Fruit fly (Drosophila melanogaster) whole organism, embryonic: ENCODE data around the gene CG15412.

Source experiments
- Atf-2 ChIP-seq: fragments of 200-800 bp; sonication (Bioruptor generic); optimal IDR thresholded peaks from 2 replicates; lab custom pipeline; 2016; ENCODE audit warnings: missing biosample characterization, missing genetic modification characterization
- B-H2 ChIP-seq: fragments of 200-800 bp; sonication (Bioruptor generic); optimal IDR thresholded peaks from 2 replicates; lab custom pipeline; 2018; ENCODE audit warnings: missing biosample characterization, mild to moderate bottlenecking, missing genetic modification characterization
- Blimp-1 ChIP-seq: fragments of 200-800 bp; sonication (Bioruptor generic); optimal IDR thresholded peaks from 3 replicates; lab custom pipeline; 2018; ENCODE audit warnings: missing biosample characterization, missing genetic modification characterization, mild to moderate bottlenecking, moderate library complexity, missing genetic modification reagents
- CG10147 ChIP-seq: fragments of 200-800 bp; sonication (Bioruptor generic); optimal IDR thresholded peaks from 2 replicates; lab custom pipeline; 2019; ENCODE audit warnings: missing biosample characterization, mild to moderate bottlenecking, missing genetic modification characterization, moderate library complexity
- CG11723 ChIP-seq: fragments of 200-800 bp; sonication (Bioruptor generic); optimal IDR thresholded peaks from 2 replicates; lab custom pipeline; 2017; ENCODE audit warnings: missing biosample characterization, mild to moderate bottlenecking, missing genetic modification characterization
- CG12155 ChIP-seq: fragments of 200-800 bp; sonication (Bioruptor generic); optimal IDR thresholded peaks from 3 replicates; lab custom pipeline; 2016; ENCODE audit warnings: missing biosample characterization, missing genetic modification characterization
- CG12391 ChIP-seq: fragments of 200-800 bp; sonication (Bioruptor generic); optimal IDR thresholded peaks from 3 replicates; lab custom pipeline; 2018; ENCODE audit warnings: missing biosample characterization, mild to moderate bottlenecking, missing genetic modification characterization, moderate library complexity
- CG14667 ChIP-seq: fragments of 200-800 bp; sonication (Bioruptor generic); IDR thresholded peaks from 2 replicates; pipeline ENCODE4 v1.3.6; 2022; ENCODE audit warnings: missing biosample characterization, missing genetic modification characterization
- CG17186 ChIP-seq: fragments of 200-800 bp; sonication (Bioruptor generic); optimal IDR thresholded peaks from 3 replicates; lab custom pipeline; 2017; ENCODE audit warnings: missing biosample characterization, missing genetic modification reagents, missing genetic modification characterization
- CG17568 ChIP-seq: fragments of 200-800 bp; sonication (Bioruptor generic); optimal IDR thresholded peaks from 2 replicates; lab custom pipeline; 2018; ENCODE audit warnings: missing biosample characterization, mild to moderate bottlenecking, missing genetic modification characterization, moderate library complexity
- CG18476 ChIP-seq: fragments of 200-800 bp; sonication (Bioruptor generic); optimal IDR thresholded peaks from 2 replicates; lab custom pipeline; 2016; ENCODE audit warnings: missing biosample characterization, mild to moderate bottlenecking, missing genetic modification characterization
- CG2116 ChIP-seq: fragments of 200-800 bp; sonication (Bioruptor generic); optimal IDR thresholded peaks from 3 replicates; lab custom pipeline; 2018; ENCODE audit warnings: missing biosample characterization, mild to moderate bottlenecking, missing genetic modification characterization
- CG2129 ChIP-seq: fragments of 200-800 bp; sonication (Bioruptor generic); IDR thresholded peaks from 2 replicates; pipeline ENCODE4 v1.3.6; 2022; ENCODE audit warnings: missing biosample characterization, missing genetic modification characterization; ENCODE audit not compliant: partially characterized antibody
- CG30403 ChIP-seq: fragments of 200-800 bp; sonication (Bioruptor generic); optimal IDR thresholded peaks from 3 replicates; lab custom pipeline; 2016; ENCODE audit warnings: missing biosample characterization, missing genetic modification characterization
- CG31224 ChIP-seq: fragments of 200-800 bp; sonication (Bioruptor generic); IDR thresholded peaks from 2 replicates; pipeline ENCODE4 v1.3.6; 2022; ENCODE audit warnings: missing biosample characterization, missing genetic modification characterization
- CG33213 ChIP-seq: fragments of 200-800 bp; sonication (Bioruptor generic); optimal IDR thresholded peaks from 3 replicates; lab custom pipeline; 2016; ENCODE audit warnings: missing biosample characterization, missing genetic modification characterization
- CG3847 ChIP-seq: fragments of 200-800 bp; sonication (Bioruptor generic); IDR thresholded peaks from 2 replicates; pipeline ENCODE4 v1.3.6; 2022; ENCODE audit warnings: missing biosample characterization, missing genetic modification characterization
- CG4328 ChIP-seq: fragments of 200-800 bp; sonication (Bioruptor generic); optimal IDR thresholded peaks from 3 replicates; lab custom pipeline; 2017; ENCODE audit warnings: missing biosample characterization, missing genetic modification reagents, missing genetic modification characterization
- CG43689 ChIP-seq: fragments of 200-800 bp; sonication (Bioruptor generic); IDR thresholded peaks from 2 replicates; pipeline ENCODE4 v1.3.6; 2022; ENCODE audit warnings: missing biosample characterization, missing genetic modification characterization
- CG6765 ChIP-seq: fragments of 200-800 bp; sonication (Bioruptor generic); optimal IDR thresholded peaks from 3 replicates; lab custom pipeline; 2017; ENCODE audit warnings: missing biosample characterization, mild to moderate bottlenecking, missing genetic modification characterization
- CG7745 ChIP-seq: fragments of 200-800 bp; sonication (Bioruptor generic); optimal IDR thresholded peaks from 2 replicates; lab custom pipeline; 2018; ENCODE audit warnings: missing biosample characterization, mild to moderate bottlenecking, missing genetic modification characterization, moderate library complexity
- CG7786 ChIP-seq: fragments of 200-800 bp; sonication (Bioruptor generic); optimal IDR thresholded peaks from 2 replicates; lab custom pipeline; 2016; ENCODE audit warnings: missing biosample characterization, missing genetic modification characterization
- CG8388 ChIP-seq: fragments of 200-800 bp; sonication (Bioruptor generic); optimal IDR thresholded peaks from 2 replicates; lab custom pipeline; 2019; ENCODE audit warnings: missing biosample characterization, mild to moderate bottlenecking, missing genetic modification characterization, moderate library complexity
- CG9437 ChIP-seq: fragments of 200-800 bp; sonication (Bioruptor generic); optimal IDR thresholded peaks from 2 replicates; lab custom pipeline; 2018; ENCODE audit warnings: missing biosample characterization, mild to moderate bottlenecking, missing genetic modification characterization
- CG9932 ChIP-seq: fragments of 200-800 bp; sonication (Bioruptor generic); IDR thresholded peaks from 2 replicates; pipeline ENCODE4 v1.3.6; 2022; ENCODE audit warnings: missing biosample characterization, missing genetic modification characterization
- CoRest ChIP-seq: fragments of 200-800 bp; sonication (Bioruptor generic); optimal IDR thresholded peaks from 3 replicates; lab custom pipeline; 2018; ENCODE audit warnings: missing biosample characterization, mild to moderate bottlenecking, missing genetic modification characterization, moderate library complexity
- Doc3 ChIP-seq: fragments of 200-800 bp; sonication (Bioruptor generic); IDR thresholded peaks from 3 replicates; pipeline ENCODE4 v1.3.6; 2022; ENCODE audit warnings: missing biosample characterization, missing genetic modification characterization; ENCODE audit not compliant: partially characterized antibody
- Hmr ChIP-seq: fragments of 200-800 bp; sonication (Bioruptor generic); optimal IDR thresholded peaks from 3 replicates; lab custom pipeline; 2017; ENCODE audit warnings: mild to moderate bottlenecking, missing biosample characterization, missing genetic modification reagents, missing genetic modification characterization
- Kr ChIP-seq: fragments of 200-800 bp; sonication (Bioruptor generic); optimal IDR thresholded peaks from 2 replicates; lab custom pipeline; 2017; ENCODE audit warnings: missing biosample characterization, mild to moderate bottlenecking, missing genetic modification characterization
- Lhr ChIP-seq: fragments of 200-800 bp; sonication (Bioruptor generic); optimal IDR thresholded peaks from 3 replicates; lab custom pipeline; 2017; ENCODE audit warnings: mild to moderate bottlenecking, missing biosample characterization, missing genetic modification reagents, missing genetic modification characterization
- Meics ChIP-seq: fragments of 200-800 bp; sonication (Bioruptor generic); optimal IDR thresholded peaks from 2 replicates; lab custom pipeline; 2017; ENCODE audit warnings: missing biosample characterization, mild to moderate bottlenecking, missing genetic modification characterization
- Pdp1 ChIP-seq, 2 experiments: fragments of 200-800 bp; sonication (Bioruptor generic); optimal IDR thresholded peaks; 3 replicates each; lab custom pipeline; 2016; ENCODE audit warnings: missing biosample characterization in 2 of 2, missing genetic modification characterization in 2 of 2, mild to moderate bottlenecking in 1 of 2, moderate library complexity in 1 of 2
- Rfx ChIP-seq: fragments of 200-800 bp; sonication (Bioruptor generic); IDR thresholded peaks from 2 replicates; pipeline ENCODE4 v1.3.6; 2022; ENCODE audit warnings: missing biosample characterization, missing genetic modification characterization
- Sox100B ChIP-seq: fragments of 200-800 bp; sonication (Bioruptor generic); optimal IDR thresholded peaks from 3 replicates; lab custom pipeline; 2018; ENCODE audit warnings: missing biosample characterization, mild to moderate bottlenecking, missing genetic modification characterization
- chn ChIP-seq: fragments of 200-800 bp; sonication (Bioruptor generic); optimal IDR thresholded peaks from 2 replicates; lab custom pipeline; 2016; ENCODE audit warnings: missing biosample characterization, missing genetic modification characterization
- croc ChIP-seq: fragments of 200-800 bp; sonication (Bioruptor generic); conservative IDR thresholded peaks from 3 replicates; pipeline ENCODE4 v1.3.6; 2022; ENCODE audit warnings: missing biosample characterization, missing genetic modification characterization
- crp ChIP-seq, 2 experiments: fragments of 200-800 bp; sonication (Bioruptor generic); optimal IDR thresholded peaks; 2 replicates in 1 of 2; 3 replicates in 1 of 2; lab custom pipeline; 2017; ENCODE audit warnings: missing biosample characterization in 2 of 2, missing genetic modification characterization in 2 of 2, mild to moderate bottlenecking in 1 of 2, moderate library complexity in 1 of 2
- emc ChIP-seq: fragments of 200-800 bp; sonication (Bioruptor generic); optimal IDR thresholded peaks from 2 replicates; lab custom pipeline; 2016; ENCODE audit warnings: missing biosample characterization, missing genetic modification characterization
- grau ChIP-seq: fragments of 200-800 bp; optimal IDR thresholded peaks from 3 replicates; lab custom pipeline; 2019; ENCODE audit warnings: missing biosample characterization, mild to moderate bottlenecking, missing genetic modification characterization, moderate library complexity
- jumu ChIP-seq: fragments of 200-800 bp; sonication (Bioruptor generic); optimal IDR thresholded peaks from 3 replicates; lab custom pipeline; 2016; ENCODE audit warnings: missing biosample characterization, missing genetic modification characterization
- lab ChIP-seq: fragments of 200-800 bp; sonication (Bioruptor generic); optimal IDR thresholded peaks from 3 replicates; lab custom pipeline; 2017; ENCODE audit warnings: missing biosample characterization, missing genetic modification characterization, mild to moderate bottlenecking, moderate library complexity, missing genetic modification reagents
- lmd ChIP-seq: fragments of 200-800 bp; sonication (Bioruptor generic); IDR thresholded peaks from 2 replicates; pipeline ENCODE4 v1.3.6; 2022; ENCODE audit warnings: missing biosample characterization, missing genetic modification characterization
- lola ChIP-seq, 3 experiments: fragments of >200 bp in 2 of 3; fragments of 200-800 bp in 1 of 3; sonication (Bioruptor generic) in 1 of 3; optimal IDR thresholded peaks; 2 replicates each; lab custom pipeline; 2017 to 2019; ENCODE audit warnings: missing biosample characterization in 3 of 3, missing genetic modification characterization in 3 of 3, mild to moderate bottlenecking in 1 of 3, moderate library complexity in 1 of 3
- nau ChIP-seq: fragments of 200-800 bp; sonication (Bioruptor generic); optimal IDR thresholded peaks from 3 replicates; lab custom pipeline; 2017; ENCODE audit warnings: missing biosample characterization, mild to moderate bottlenecking, missing genetic modification characterization, missing genetic modification reagents
- run ChIP-seq: fragments of 200-800 bp; sonication (Bioruptor generic); optimal IDR thresholded peaks from 3 replicates; lab custom pipeline; 2018; ENCODE audit warnings: missing biosample characterization, mild to moderate bottlenecking, missing genetic modification characterization
- sens ChIP-seq: fragments of 200-800 bp; sonication (Bioruptor generic); peaks from one replicate; lab custom pipeline; 2016; ENCODE audit warnings: missing biosample characterization, missing genetic modification characterization
- sens-2 ChIP-seq: fragments of 200-800 bp; sonication (Bioruptor generic); IDR thresholded peaks from 2 replicates; pipeline ENCODE4 v1.3.6; 2022; ENCODE audit warnings: missing biosample characterization, missing genetic modification characterization
- usp ChIP-seq: fragments of >200 bp; optimal IDR thresholded peaks from 2 replicates; lab custom pipeline; 2017; ENCODE audit warnings: missing biosample characterization, missing genetic modification characterization
- vfl ChIP-seq: fragments of 200-800 bp; sonication (Bioruptor generic); optimal IDR thresholded peaks from 2 replicates; lab custom pipeline; 2016; ENCODE audit warnings: missing biosample characterization, missing genetic modification characterization
- wek ChIP-seq: fragments of 200-800 bp; sonication (Bioruptor generic); optimal IDR thresholded peaks from 3 replicates; lab custom pipeline; 2018; ENCODE audit warnings: missing biosample characterization, mild to moderate bottlenecking, missing genetic modification characterization, moderate library complexity
- wor ChIP-seq: fragments of 200-800 bp; sonication (Bioruptor generic); IDR thresholded peaks from 2 replicates; pipeline ENCODE4 v1.3.6; 2022; ENCODE audit warnings: missing biosample characterization, missing genetic modification characterization

The CG15412 gene

DNA sequence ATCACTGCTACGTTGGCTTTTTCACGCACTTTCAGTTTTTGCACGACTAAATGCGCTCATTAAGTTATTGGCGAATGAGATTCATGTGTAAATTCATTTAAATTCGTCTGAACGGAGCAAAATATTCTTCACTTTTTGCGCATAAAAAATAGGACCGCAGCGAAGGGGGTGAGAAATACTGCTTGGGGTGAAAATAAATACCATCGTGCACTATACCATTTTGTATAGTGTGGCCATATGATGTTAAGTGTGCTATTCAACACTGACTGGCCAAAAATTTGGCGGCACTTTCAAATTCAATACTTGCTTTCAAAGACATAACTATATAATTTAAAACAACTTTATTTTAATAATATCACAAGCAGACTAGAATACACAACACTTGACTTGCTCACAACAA, 2.3 kb downstream of the CG15412 start, which contains the start of gene GramD1B (continued):
- no peak for TF ChIP-seq CG7745 (tag; lab: Kevin White, UChicago)
- TF ChIP-seq sens (GFP tag; lab: Kevin White, UChicago), result peak; percentile 84
- no peak for TF ChIP-seq run
- TF ChIP-seq Sox100B (GFP tag; lab: Kevin White, UChicago), result no peak
- no peak for TF ChIP-seq wor (GFP tag; lab: Robert Waterston, UW)
- no peak for TF ChIP-seq CG17568
- TF ChIP-seq CG30403, result peak; percentile 2
- no peak for TF ChIP-seq CG31224 (GFP tag; lab: Robert Waterston, UW)
- no peak for TF ChIP-seq wek (GFP tag; lab: Kevin White, UChicago)
- TF ChIP-seq croc (GFP tag; lab: Robert Waterston, UW), result no peak
- TF ChIP-seq CG18476 (GFP tag; lab: Kevin White, UChicago), result no peak
- peak; percentile 61 for TF ChIP-seq CG9932 (GFP tag; lab: Robert Waterston, UW)
- TF ChIP-seq Blimp-1 (GFP tag; lab: Kevin White, UChicago), result no peak
- TF ChIP-seq Meics (GFP tag; lab: Kevin White, UChicago), result peak; percentile 15
- TF ChIP-seq CoRest, result peak; percentile 18
- TF ChIP-seq Rfx (GFP tag; lab: Robert Waterston, UW), result peak; percentile 52
- no peak for TF ChIP-seq CG12155 (GFP tag; lab: Kevin White, UChicago)
- TF ChIP-seq vfl (GFP tag; lab: Kevin White, UChicago), result no peak
- peak; percentile 47 for TF ChIP-seq B-H2 (GFP tag; lab: Kevin White, UChicago)
- TF ChIP-seq CG7786, result peak; percentile 12
- no peak for TF ChIP-seq lola (GFP tag; optimal IDR thresholded peaks at IDR 0.05; lab: Kevin White, UChicago)
- peak; percentile 88 for TF ChIP-seq CG17186
- TF ChIP-seq CG2129 (GFP tag; lab: Robert Waterston, UW), result no peak
- peak; percentile 15 for TF ChIP-seq CG10147 (GFP tag; lab: Kevin White, UChicago)
- TF ChIP-seq Pdp1 (GFP tag; optimal IDR thresholded peaks at IDR 0.05; lab: Kevin White, UChicago), result peak in 1 of 2 experiments; percentile 6
- TF ChIP-seq crp (GFP tag; optimal IDR thresholded peaks at IDR 0.05; lab: Kevin White, UChicago), result no peak
- no peak for TF ChIP-seq Doc3 (GFP tag; lab: Robert Waterston, UW)
- TF ChIP-seq grau (tag; lab: Kevin White, UChicago), result peak; percentile 51
- TF ChIP-seq CG8388, result no peak
- no peak for TF ChIP-seq jumu (GFP tag; lab: Kevin White, UChicago)
- peak; percentile 47 for TF ChIP-seq CG33213 (GFP tag; lab: Kevin White, UChicago)
- no peak for TF ChIP-seq usp (GFP tag; lab: Kevin White, UChicago)
- TF ChIP-seq CG3847 (GFP tag; lab: Robert Waterston, UW), result peak; percentile 78
- TF ChIP-seq chn, result peak; percentile 26
- TF ChIP-seq lmd (GFP tag; lab: Robert Waterston, UW), result no peak
- TF ChIP-seq CG9437, result no peak
- no peak for TF ChIP-seq Kr (GFP tag; lab: Kevin White, UChicago)
- peak; percentile 33 for TF ChIP-seq CG2116 (GFP tag; lab: Kevin White, UChicago)
- TF ChIP-seq Hmr, result peak; percentile 69
- no peak for TF ChIP-seq CG6765 (GFP tag; lab: Kevin White, UChicago)
- peak; percentile 26 for TF ChIP-seq CG12391 (tag; lab: Kevin White, UChicago)
- no peak for TF ChIP-seq CG43689
- TF ChIP-seq Lhr (GFP tag; lab: Kevin White, UChicago), result peak; percentile 47
- no peak for TF ChIP-seq CG14667 (GFP tag; lab: Robert Waterston, UW)
- no peak for TF ChIP-seq Atf-2 (GFP tag; lab: Kevin White, UChicago)
- no peak for TF ChIP-seq CG4328
- TF ChIP-seq lab (GFP tag; lab: Kevin White, UChicago), result no peak
- TF ChIP-seq nau (GFP tag; lab: Kevin White, UChicago), result no peak
- no peak for TF ChIP-seq emc (GFP tag; lab: Kevin White, UChicago)
- TF ChIP-seq sens-2 (GFP tag; lab: Robert Waterston, UW), result no peak
- no peak for TF ChIP-seq CG11723 (GFP tag; lab: Kevin White, UChicago)
